Worm (Caenorhabditis elegans) whole organism, L2 larva: ENCODE measurements around the gene Y39B6A.13.

Source experiments
- ZK546.5 ChIP-seq: sonication (generic microtip); optimal IDR thresholded peaks from 2 replicates; lab custom pipeline; 2017; ENCODE audit warnings: missing biosample characterization, missing genetic modification characterization
- ceh-82 ChIP-seq: fragments of 150-350 bp; optimal IDR thresholded peaks from 2 replicates; lab custom pipeline; 2014; ENCODE audit warnings: missing biosample characterization, missing genetic modification characterization
- lsy-2 ChIP-seq, 2 experiments: fragments of 150-350 bp in 1 of 2; sonication (generic microtip) in 1 of 2; optimal IDR thresholded peaks; 2 replicates each; lab custom pipeline; 2014 to 2017; ENCODE audit warnings: missing biosample characterization in 2 of 2, missing genetic modification characterization in 2 of 2
- nhr-10 ChIP-seq: sonication (generic microtip); optimal IDR thresholded peaks from 2 replicates; lab custom pipeline; 2017; ENCODE audit warnings: missing biosample characterization, missing genetic modification characterization
- nhr-11 ChIP-seq: fragments of 150-350 bp; optimal IDR thresholded peaks from 2 replicates; lab custom pipeline; 2014; ENCODE audit warnings: missing biosample characterization, missing genetic modification characterization
- nhr-12 ChIP-seq: fragments of 150-350 bp; optimal IDR thresholded peaks from 2 replicates; lab custom pipeline; 2014; ENCODE audit warnings: missing biosample characterization, missing genetic modification characterization
- nhr-25 ChIP-seq: fragments of 150-350 bp; sonication (generic microtip); optimal IDR thresholded peaks from 3 replicates; lab custom pipeline; 2014; ENCODE audit warnings: missing biosample characterization, missing genetic modification characterization
- nhr-77 ChIP-seq: fragments of 150-350 bp; optimal IDR thresholded peaks from 2 replicates; lab custom pipeline; 2014; ENCODE audit warnings: missing biosample characterization, missing genetic modification characterization
- unc-62 ChIP-seq: fragments of 150-350 bp; optimal IDR thresholded peaks from 2 replicates; lab custom pipeline; 2014; ENCODE audit warnings: missing biosample characterization, missing genetic modification reagents, missing genetic modification characterization
- zag-1 ChIP-seq: fragments of 150-350 bp; optimal IDR thresholded peaks from 2 replicates; lab custom pipeline; 2014; ENCODE audit warnings: missing biosample characterization, missing genetic modification characterization
- ztf-1 ChIP-seq: fragments of 200-800 bp; sonication (Bioruptor generic); conservative IDR thresholded peaks from 2 replicates; pipeline ENCODE4 v1.3.6; 2022; ENCODE audit warnings: missing genetic modification characterization, missing compliant biosample characterization
- ztf-11 ChIP-seq: sonication (generic microtip); optimal IDR thresholded peaks from 2 replicates; lab custom pipeline; 2017; ENCODE audit warnings: missing biosample characterization, missing genetic modification characterization

DNA sequence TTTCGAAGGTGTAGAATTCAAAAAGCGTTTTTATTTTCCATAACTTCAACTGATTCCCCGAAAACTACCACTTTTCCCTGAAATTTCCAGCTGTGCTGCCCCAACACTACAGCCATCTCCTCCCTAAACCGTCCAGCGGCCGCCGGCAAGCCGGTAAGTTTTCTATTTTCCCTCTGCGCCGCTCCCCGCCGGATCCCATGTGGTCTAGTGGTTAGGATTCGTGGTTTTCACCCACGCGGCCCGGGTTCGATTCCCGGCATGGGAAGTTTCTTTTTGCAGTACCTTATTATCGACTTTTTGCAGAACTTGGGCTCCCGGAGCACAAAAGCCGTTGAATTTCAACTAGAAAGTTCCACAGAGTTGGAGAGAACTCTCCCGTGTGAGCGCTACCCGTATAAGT is 23.4 kb upstream of the Y39B6A.13 start:
- no peak for TF ChIP-seq ZK546.5
- TF ChIP-seq ztf-1 = no peak
- TF ChIP-seq nhr-77 = no peak
- TF ChIP-seq ztf-11 (tag; lab: Kevin White, UChicago) = no peak
- no peak for TF ChIP-seq zag-1 (tag; lab: Kevin White, UChicago)
- no peak for TF ChIP-seq nhr-25 (tag; lab: Kevin White, UChicago)
- no peak for TF ChIP-seq ceh-82
- no peak for TF ChIP-seq unc-62 (GFP tag; lab: Kevin White, UChicago)
- no peak for TF ChIP-seq nhr-12 (tag; lab: Kevin White, UChicago)
- TF ChIP-seq nhr-11 (tag; lab: Kevin White, UChicago) = no peak
- TF ChIP-seq lsy-2 (tag; optimal IDR thresholded peaks at IDR 0.05; lab: Kevin White, UChicago) = no peak
- TF ChIP-seq nhr-10 (tag; lab: Kevin White, UChicago) = no peak
